Fruit fly (Drosophila melanogaster): Measurements from ENCODE around the gene CG7781.

DNA sequence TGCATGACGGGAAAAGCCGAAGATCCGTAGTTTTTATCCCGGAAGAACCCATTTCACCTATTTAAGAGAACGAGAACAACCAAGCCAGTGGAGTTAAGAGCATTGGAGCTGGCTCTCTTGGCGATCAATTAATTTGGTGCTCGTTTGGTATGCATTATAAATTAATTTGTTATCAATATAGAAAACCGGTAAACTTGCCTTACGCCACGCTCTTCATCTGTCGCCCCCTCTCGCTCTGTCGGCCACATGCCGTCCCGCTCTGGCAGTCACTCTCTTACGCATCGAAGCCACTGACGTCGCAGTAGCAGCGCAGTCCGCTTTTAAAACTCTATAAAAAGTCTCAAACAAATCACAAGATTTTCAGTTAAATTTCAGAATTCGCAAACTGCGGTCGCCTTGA, 21.1 kb upstream of the CG7781 start, which contains the start of gene CG7778:
- TF ChIP-seq EcR (GFP tag; optimal IDR thresholded peaks at IDR 0.05) = no peak
- no peak for TF ChIP-seq Dll (optimal IDR thresholded peaks at IDR 0.05)
- no peak for TF ChIP-seq psq (optimal IDR thresholded peaks at IDR 0.05)
- no peak for TF ChIP-seq CG8478 (optimal IDR thresholded peaks at IDR 0.05)

Measured in whole organism.